Worm (Caenorhabditis elegans): ENCODE results near the gene K08B5.2.
A peak's percentile ranks its signal among the peaks of the same experiment; 100 is the strongest.

- TF ChIP-seq cebp-2 (GFP tag; IDR thresholded peaks at IDR 0.05) = no peak
- no peak for TF ChIP-seq sea-2 (GFP tag; IDR thresholded peaks at IDR 0.05)
- TF ChIP-seq C06A6.2 (GFP tag; conservative IDR thresholded peaks at IDR 0.05) = no peak
- TF ChIP-seq snpc-4 (GFP tag; optimal IDR thresholded peaks at IDR 0.05) = peak; percentile 95
- peak; percentile 85 to 98 (median 94) for TF ChIP-seq snpc-4 (tag; optimal IDR thresholded peaks at IDR 0.05)
- TF ChIP-seq Y53F4B.3 (GFP tag; IDR thresholded peaks at IDR 0.05) = no peak
- no peak for TF ChIP-seq unc-62 (GFP tag; optimal IDR thresholded peaks at IDR 0.05)
- no peak for TF ChIP-seq Y95B8A.8 (GFP tag; IDR thresholded peaks at IDR 0.05)
- no peak for TF ChIP-seq dpl-1 (GFP tag; optimal IDR thresholded peaks at IDR 0.05)
- no peak for TF ChIP-seq aptf-2 (GFP tag; conservative IDR thresholded peaks at IDR 0.05)
- TF ChIP-seq lin-35 (GFP tag; optimal IDR thresholded peaks at IDR 0.05) = no peak
- TF ChIP-seq sdz-38 (tag; optimal IDR thresholded peaks at IDR 0.05) = no peak
- TF ChIP-seq unc-130 (GFP tag; optimal IDR thresholded peaks at IDR 0.05) = no peak
- no peak for TF ChIP-seq lsy-27 (tag; optimal IDR thresholded peaks at IDR 0.05; ENCODE audit: borderline replicate concordance, insufficient read depth)
- no peak for TF ChIP-seq madf-10 (tag; optimal IDR thresholded peaks at IDR 0.05)
Measured at ce11 chrX:16564515-16565285, 11.0 kb upstream of the K08B5.2 start.

All from whole organism, young adult.